Worm (Caenorhabditis elegans) whole organism, L1 larva: Measurements from ENCODE around the gene F02D8.1.

ENCODE experiments used
- ama-1 ChIP-seq: fragments of 150-350 bp; optimal IDR thresholded peaks from 2 replicates; lab custom pipeline; 2014
- blmp-1 ChIP-seq: fragments of 150-350 bp; optimal IDR thresholded peaks from 2 replicates; lab custom pipeline; 2014; ENCODE audit warnings: missing biosample characterization, missing genetic modification characterization
- egl-27 ChIP-seq, 2 experiments: fragments of 150-350 bp in 1 of 2; sonication (generic microtip); optimal IDR thresholded peaks; 3 replicates each; lab custom pipeline; 2017 to 2018; ENCODE audit warnings: missing biosample characterization in 2 of 2, missing genetic modification characterization in 2 of 2, missing genetic modification reagents in 2 of 2
- fos-1 ChIP-seq: fragments of 150-350 bp; optimal IDR thresholded peaks from 2 replicates; lab custom pipeline; 2014; ENCODE audit warnings: missing biosample characterization, missing genetic modification characterization
- hpl-2 ChIP-seq: fragments of 150-350 bp; optimal IDR thresholded peaks from 2 replicates; lab custom pipeline; 2014; ENCODE audit warnings: missing biosample characterization, missing genetic modification reagents, missing genetic modification characterization
- mef-2 ChIP-seq: fragments of 150-350 bp; optimal IDR thresholded peaks from 2 replicates; lab custom pipeline; 2014; ENCODE audit warnings: missing biosample characterization, missing genetic modification characterization
- nhr-12 ChIP-seq: sonication (generic microtip); optimal IDR thresholded peaks from 2 replicates; lab custom pipeline; 2017; ENCODE audit warnings: missing biosample characterization, missing genetic modification characterization
- nhr-76 ChIP-seq: sonication (generic microtip); optimal IDR thresholded peaks from 2 replicates; lab custom pipeline; 2017; ENCODE audit warnings: missing biosample characterization, missing genetic modification characterization
- rnt-1 ChIP-seq: sonication (generic microtip); optimal IDR thresholded peaks from 2 replicates; lab custom pipeline; 2016; ENCODE audit warnings: mild to moderate bottlenecking, missing genetic modification characterization, moderate library complexity, missing compliant biosample characterization
- skn-1 ChIP-seq: fragments of 150-350 bp; optimal IDR thresholded peaks from 2 replicates; lab custom pipeline; 2014; ENCODE audit warnings: missing biosample characterization, missing genetic modification characterization
- snpc-4 ChIP-seq: fragments of 150-350 bp; optimal IDR thresholded peaks from 2 replicates; lab custom pipeline; 2014; ENCODE audit warnings: missing biosample characterization, missing genetic modification characterization
- unc-62 ChIP-seq: fragments of 150-350 bp; optimal IDR thresholded peaks from 2 replicates; lab custom pipeline; 2014; ENCODE audit warnings: missing biosample characterization, missing genetic modification reagents, missing genetic modification characterization
- zag-1 ChIP-seq: fragments of 150-350 bp; optimal IDR thresholded peaks from 2 replicates; lab custom pipeline; 2014; ENCODE audit warnings: missing biosample characterization, missing genetic modification characterization

ce11 chrV:14943774-14944173, 34.7 kb downstream of the F02D8.1 start:
- no peak for TF ChIP-seq mef-2 (tag; lab: Kevin White, UChicago)
- no peak for TF ChIP-seq hpl-2
- TF ChIP-seq ama-1 (lab: Kevin White, UChicago): no peak
- no peak for TF ChIP-seq fos-1 (tag; lab: Kevin White, UChicago)
- TF ChIP-seq zag-1 (tag; lab: Kevin White, UChicago): no peak
- TF ChIP-seq blmp-1: no peak
- TF ChIP-seq skn-1 (tag; lab: Kevin White, UChicago): no peak
- TF ChIP-seq unc-62 (GFP tag; lab: Kevin White, UChicago): no peak
- TF ChIP-seq egl-27 (tag; optimal IDR thresholded peaks at IDR 0.05; lab: Kevin White, UChicago): no peak
- no peak for TF ChIP-seq snpc-4
- no peak for TF ChIP-seq rnt-1 (tag; lab: Kevin White, UChicago)
- no peak for TF ChIP-seq nhr-76 (tag; lab: Kevin White, UChicago)
- TF ChIP-seq nhr-12 (tag; lab: Kevin White, UChicago): no peak
